Worm (Caenorhabditis elegans): ENCODE measurements around the gene ZK1248.15.

Gene ZK1248.15

DNA sequence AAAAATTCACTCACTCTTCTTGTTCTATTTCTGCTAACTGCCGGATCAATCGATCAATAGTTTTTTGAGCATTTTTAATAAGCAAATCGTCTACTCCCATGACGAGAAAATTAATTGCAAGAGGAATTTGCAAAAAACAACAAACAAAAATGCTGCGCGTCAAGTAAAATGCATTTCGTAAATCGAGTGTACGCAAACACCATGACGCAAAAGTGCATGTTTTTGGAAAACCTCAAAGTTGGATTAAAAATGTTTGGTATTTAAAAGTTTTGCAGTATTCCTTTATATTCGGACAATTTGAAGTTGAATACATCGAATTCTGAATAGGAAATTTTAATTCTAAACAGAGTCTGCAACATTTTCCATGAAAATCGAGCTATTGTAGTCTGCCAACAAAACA lies 874 bp upstream of the ZK1248.15 start, which contains the start of gene ZK1248.19:
Gene ZK1248.19 (minus strand): TSS at position 188 of the 400 bp plus-strand sequence.
- TF ChIP-seq pes-1 (GFP tag; IDR thresholded peaks at IDR 0.05) = no peak
- no peak for TF ChIP-seq ceh-36 (tag; optimal IDR thresholded peaks at IDR 0.05)
- TF ChIP-seq ets-7 (tag; optimal IDR thresholded peaks at IDR 0.05) = no peak
- TF ChIP-seq tra-4 (tag; optimal IDR thresholded peaks at IDR 0.05) = no peak
- no peak for TF ChIP-seq hnd-1 (tag; optimal IDR thresholded peaks at IDR 0.05)
- no peak for TF ChIP-seq sea-1 (GFP tag; conservative IDR thresholded peaks at IDR 0.05)
- TF ChIP-seq flt-1 (GFP tag; IDR thresholded peaks at IDR 0.05) = no peak
- no peak for TF ChIP-seq hmg-4 (GFP tag; optimal IDR thresholded peaks at IDR 0.05)
- TF ChIP-seq hmbx-1 (tag; optimal IDR thresholded peaks at IDR 0.05) = no peak
- TF ChIP-seq ama-1 (optimal IDR thresholded peaks at IDR 0.05) = no peak
- TF ChIP-seq tbx-37 (GFP tag; conservative IDR thresholded peaks at IDR 0.05) = no peak
- no peak for TF ChIP-seq tbx-11 (GFP tag; IDR thresholded peaks at IDR 0.05)
- no peak for TF ChIP-seq F13C5.2 (tag; optimal IDR thresholded peaks at IDR 0.05)

- TF ChIP-seq B0310.2 (tag; optimal IDR thresholded peaks at IDR 0.05) (peak; percentile 21), ama-1 (optimal IDR thresholded peaks at IDR 0.05) (no peak), hmbx-1 (tag; optimal IDR thresholded peaks at IDR 0.05) (no peak), flt-1 (GFP tag; IDR thresholded peaks at IDR 0.05) (no peak), scrt-1 (GFP tag; IDR thresholded peaks at IDR 0.05) (no peak), pes-1 (GFP tag; IDR thresholded peaks at IDR 0.05) (no peak), hnd-1 (tag; optimal IDR thresholded peaks at IDR 0.05) (peak; percentile 40), aly-1 (tag; optimal IDR thresholded peaks at IDR 0.05) (no peak), tbx-11 (GFP tag; IDR thresholded peaks at IDR 0.05) (no peak), sea-1 (GFP tag; conservative IDR thresholded peaks at IDR 0.05) (no peak), ceh-36 (tag; optimal IDR thresholded peaks at IDR 0.05) (no peak), tbx-37 (GFP tag; conservative IDR thresholded peaks at IDR 0.05) (0 out of 2 replicates have a peak, but pooled peaks have one; percentile 26), tra-4 (tag; optimal IDR thresholded peaks at IDR 0.05) (peak; percentile 14), ets-7 (tag; optimal IDR thresholded peaks at IDR 0.05) (peak; percentile 48), hmg-4 (GFP tag; optimal IDR thresholded peaks at IDR 0.05) (no peak), ceh-13 (GFP tag; optimal IDR thresholded peaks at IDR 0.05) (peak; percentile 36), F13C5.2 (tag; optimal IDR thresholded peaks at IDR 0.05) (peak; percentile 26)
These were observed 2.1 kb downstream of the ZK1248.15 start, which contains the start of gene fzo-1 for ce11 chrII:5836153-5836719. TSS of gene fzo-1 (minus strand) at chrII:5836203.

ce11 chrII:5835146-5835545 lies 3.2 kb downstream of the ZK1248.15 start:
- TF ChIP-seq ets-7 (tag; optimal IDR thresholded peaks at IDR 0.05) = no peak
- TF ChIP-seq hnd-1 (tag; optimal IDR thresholded peaks at IDR 0.05) = no peak
- TF ChIP-seq tbx-11 (GFP tag; IDR thresholded peaks at IDR 0.05) = no peak
- TF ChIP-seq hmg-4 (GFP tag; optimal IDR thresholded peaks at IDR 0.05) = no peak
- TF ChIP-seq aly-1 (tag; optimal IDR thresholded peaks at IDR 0.05) = no peak
- TF ChIP-seq pes-1 (GFP tag; IDR thresholded peaks at IDR 0.05) = no peak

- TF ChIP-seq tbx-37 (GFP tag; conservative IDR thresholded peaks at IDR 0.05) = no peak
- TF ChIP-seq flt-1 (GFP tag; IDR thresholded peaks at IDR 0.05) = no peak
- no peak for TF ChIP-seq hnd-1 (tag; optimal IDR thresholded peaks at IDR 0.05)
- TF ChIP-seq ceh-36 (tag; optimal IDR thresholded peaks at IDR 0.05) = no peak
- no peak for TF ChIP-seq F13C5.2 (tag; optimal IDR thresholded peaks at IDR 0.05)
- no peak for TF ChIP-seq sea-1 (GFP tag; conservative IDR thresholded peaks at IDR 0.05)
- TF ChIP-seq B0310.2 (tag; optimal IDR thresholded peaks at IDR 0.05) = no peak
- TF ChIP-seq hmbx-1 (tag; optimal IDR thresholded peaks at IDR 0.05) = no peak
- TF ChIP-seq hmg-4 (GFP tag; optimal IDR thresholded peaks at IDR 0.05) = no peak
- TF ChIP-seq tra-4 (tag; optimal IDR thresholded peaks at IDR 0.05) = no peak
These were observed 5.2 kb downstream of the ZK1248.15 start, which contains the start of gene gtap-1 for ce11 chrII:5833136-5833535. TSS of gene gtap-1 (minus strand) at chrII:5833236.

- no peak for TF ChIP-seq ceh-13 (GFP tag; optimal IDR thresholded peaks at IDR 0.05)
- no peak for TF ChIP-seq ama-1 (optimal IDR thresholded peaks at IDR 0.05)
These were observed 7.0 kb downstream of the ZK1248.15 start for ce11 chrII:5831373-5831772.

DNA sequence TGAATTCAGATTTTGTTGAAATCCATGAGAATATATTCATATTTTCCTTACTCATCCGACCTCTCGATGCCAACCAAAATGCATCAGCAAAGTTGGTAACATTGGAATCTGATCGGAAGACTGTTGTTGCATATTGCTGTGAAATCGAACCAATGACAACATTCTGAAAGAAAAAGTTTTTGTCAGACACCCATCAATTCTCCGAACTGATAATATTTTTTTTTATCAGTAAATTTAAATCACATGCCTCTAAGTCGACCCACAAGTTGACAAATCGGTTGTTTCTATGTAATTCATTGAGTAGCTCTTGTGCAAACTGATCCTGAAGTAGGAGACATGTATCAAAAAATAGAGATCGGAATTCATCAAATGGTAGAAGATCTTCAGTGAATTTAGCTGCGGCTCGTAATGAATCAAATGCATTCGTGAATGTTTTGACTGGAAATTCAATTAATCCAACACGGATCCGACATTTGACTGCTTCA lies 8.4 kb downstream of the ZK1248.15 start, which contains the start of gene col-74:
Gene col-74 (plus strand): TSS at position 435 of the 485 bp plus-strand sequence.
- TF ChIP-seq B0310.2 (tag; optimal IDR thresholded peaks at IDR 0.05) (no peak), sea-1 (GFP tag; conservative IDR thresholded peaks at IDR 0.05) (no peak), hmbx-1 (tag; optimal IDR thresholded peaks at IDR 0.05) (no peak), tbx-37 (GFP tag; conservative IDR thresholded peaks at IDR 0.05) (no peak), tra-4 (tag; optimal IDR thresholded peaks at IDR 0.05) (no peak), ceh-13 (GFP tag; optimal IDR thresholded peaks at IDR 0.05) (no peak), aly-1 (tag; optimal IDR thresholded peaks at IDR 0.05) (no peak), flt-1 (GFP tag; IDR thresholded peaks at IDR 0.05) (no peak), tbx-11 (GFP tag; IDR thresholded peaks at IDR 0.05) (no peak), ama-1 (optimal IDR thresholded peaks at IDR 0.05) (no peak), hmg-4 (GFP tag; optimal IDR thresholded peaks at IDR 0.05) (no peak), ceh-36 (tag; optimal IDR thresholded peaks at IDR 0.05) (no peak), scrt-1 (GFP tag; IDR thresholded peaks at IDR 0.05) (no peak), ets-7 (tag; optimal IDR thresholded peaks at IDR 0.05) (no peak), pes-1 (GFP tag; IDR thresholded peaks at IDR 0.05) (no peak), hnd-1 (tag; optimal IDR thresholded peaks at IDR 0.05) (no peak), F13C5.2 (tag; optimal IDR thresholded peaks at IDR 0.05) (no peak)

DNA sequence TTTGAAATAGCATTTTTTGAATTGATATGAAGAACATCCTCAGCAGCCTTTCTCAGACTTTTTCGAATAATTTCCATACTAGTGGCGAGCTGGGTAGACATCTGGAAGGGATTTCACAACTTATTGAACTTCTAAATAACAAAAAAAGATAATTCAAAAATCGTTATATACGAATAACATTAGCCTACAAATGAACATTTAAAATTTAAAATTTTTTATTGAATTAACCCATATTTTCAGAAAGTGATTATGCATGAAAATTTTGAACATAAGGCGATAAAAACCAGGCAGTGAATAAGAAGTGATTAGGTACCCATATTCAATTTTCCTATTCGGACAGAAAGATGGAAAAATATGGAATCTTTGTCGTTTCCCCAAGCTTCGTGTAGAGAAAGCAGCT lies 9.9 kb downstream of the ZK1248.15 start, which contains the start of gene ZK1248.11:
Gene ZK1248.11 (minus strand): TSS at position 101 of the 400 bp plus-strand sequence.
- TF ChIP-seq tbx-11 (GFP tag; IDR thresholded peaks at IDR 0.05) (no peak), F13C5.2 (tag; optimal IDR thresholded peaks at IDR 0.05) (no peak), hmg-4 (GFP tag; optimal IDR thresholded peaks at IDR 0.05) (no peak), ama-1 (optimal IDR thresholded peaks at IDR 0.05) (no peak), pes-1 (GFP tag; IDR thresholded peaks at IDR 0.05) (no peak), tbx-37 (GFP tag; conservative IDR thresholded peaks at IDR 0.05) (no peak), scrt-1 (GFP tag; IDR thresholded peaks at IDR 0.05) (no peak)

Measured in whole organism, early embryonic.